Worm (Caenorhabditis elegans) whole organism, late embryonic: ENCODE results near the gene fbxc-58.

Source experiments
- F13H6.1 ChIP-seq: sonication (generic microtip); optimal IDR thresholded peaks from 2 replicates; lab custom pipeline; 2016; ENCODE audit warnings: missing genetic modification characterization, missing compliant biosample characterization
- ama-1 ChIP-seq: fragments of 150-350 bp; optimal IDR thresholded peaks from 2 replicates; lab custom pipeline; 2014
- ceh-31 ChIP-seq: sonication (generic microtip); optimal IDR thresholded peaks from 2 replicates; lab custom pipeline; 2016; ENCODE audit warnings: missing genetic modification characterization, missing compliant biosample characterization
- ceh-34 ChIP-seq: sonication (generic microtip); optimal IDR thresholded peaks from 2 replicates; lab custom pipeline; 2016; ENCODE audit warnings: mild to moderate bottlenecking, missing genetic modification characterization, missing compliant biosample characterization
- nhr-11 ChIP-seq: fragments of 150-350 bp; optimal IDR thresholded peaks from 2 replicates; lab custom pipeline; 2014; ENCODE audit warnings: missing biosample characterization, missing genetic modification characterization
- pat-9 ChIP-seq: fragments of 200-800 bp; sonication (Bioruptor generic); optimal IDR thresholded peaks from 2 replicates; lab custom pipeline; 2018; ENCODE audit warnings: mild to moderate bottlenecking, missing genetic modification characterization, moderate library complexity, missing compliant biosample characterization
- pqm-1 ChIP-seq: sonication (generic microtip); optimal IDR thresholded peaks from 2 replicates; lab custom pipeline; 2016; ENCODE audit warnings: missing genetic modification characterization, missing compliant biosample characterization
- unc-55 ChIP-seq: sonication (generic microtip); optimal IDR thresholded peaks from 2 replicates; lab custom pipeline; 2017; ENCODE audit warnings: missing biosample characterization, missing genetic modification reagents, missing genetic modification characterization

- no peak for TF ChIP-seq ceh-31
- no peak for TF ChIP-seq unc-55 (GFP tag; lab: Kevin White, UChicago)
- no peak for TF ChIP-seq nhr-11
- TF ChIP-seq pat-9 (tag; lab: Kevin White, UChicago): no peak
- no peak for TF ChIP-seq ceh-34 (tag; lab: Kevin White, UChicago)
- no peak for TF ChIP-seq ama-1
- no peak for TF ChIP-seq pqm-1
- no peak for TF ChIP-seq F13H6.1 (tag; lab: Kevin White, UChicago)
Measured at ce11 chrIV:9408004-9408403, 36.7 kb downstream of the fbxc-58 start, which contains the start of gene F56D5.5.
